Fruit fly (Drosophila melanogaster) S2 (cell line): ENCODE data around the gene Ptp61F.

Source experiments
- CG8478 ChIP-seq: fragments of >200 bp; optimal IDR thresholded peaks from 2 replicates; lab custom pipeline; 2018
- CTCF ChIP-seq, 2 experiments: fragments of >200 bp; optimal IDR thresholded peaks; 2 replicates each; lab custom pipeline; 2018

DNA sequence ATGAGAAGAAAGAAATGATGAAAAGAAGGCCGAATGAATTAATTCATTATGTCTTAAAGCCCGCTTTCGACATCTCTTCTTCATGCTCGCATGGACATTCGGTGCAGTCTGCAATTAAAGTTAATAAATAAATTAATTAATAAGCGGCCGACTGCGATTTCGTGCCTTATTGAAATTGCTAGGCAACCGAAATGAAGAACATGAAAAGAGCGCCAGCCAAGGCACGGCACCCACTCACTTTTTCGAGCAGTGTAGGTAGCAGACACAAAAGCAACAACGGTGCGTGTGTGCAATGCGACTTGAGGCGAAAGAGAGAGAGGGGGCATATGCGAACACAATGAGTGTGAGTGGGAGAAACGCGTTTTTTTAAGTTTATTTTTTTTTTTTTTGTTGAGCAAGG lies 10.6 kb downstream of the Ptp61F start:
- no peak for TF ChIP-seq CTCF (optimal IDR thresholded peaks at IDR 0.05; lab: Kevin White, UChicago)
- no peak for TF ChIP-seq CG8478
